Worm (Caenorhabditis elegans): Measurements from ENCODE around the gene C14C6.5.

C14C6.5 gene

DNA sequence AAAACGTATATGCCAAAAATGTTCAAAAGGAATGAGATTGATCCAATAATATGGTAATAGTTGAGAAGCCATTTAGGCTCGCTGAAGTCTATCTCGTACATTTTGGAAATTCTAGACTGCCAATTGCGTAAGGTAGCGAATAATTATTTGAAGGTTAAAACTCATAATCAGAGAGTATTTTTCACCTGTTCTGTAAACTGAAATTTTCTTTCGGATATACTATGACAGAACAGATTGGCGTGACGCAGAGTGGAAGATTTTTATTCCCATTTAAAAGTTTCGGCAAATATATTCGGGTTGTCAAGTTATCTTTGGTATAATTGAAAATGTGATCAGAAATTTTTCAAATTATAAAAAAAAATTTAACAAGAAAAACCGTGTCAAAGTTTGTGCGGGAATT lies 31.7 kb downstream of the C14C6.5 start, which contains the start of gene sri-72:
Gene sri-72 (minus strand): TSS at position 101 of the 400 bp plus-strand sequence.
- TF ChIP-seq tab-1 (GFP tag; IDR thresholded peaks at IDR 0.05) (no peak), med-1 (GFP tag; optimal IDR thresholded peaks at IDR 0.05; ENCODE audit: insufficient read depth) (no peak), cog-1 (tag; optimal IDR thresholded peaks at IDR 0.05) (no peak), flt-1 (GFP tag; IDR thresholded peaks at IDR 0.05) (no peak), ztf-23 (GFP tag; IDR thresholded peaks at IDR 0.05) (no peak), ref-1 (GFP tag; conservative IDR thresholded peaks at IDR 0.05) (no peak), T22C8.4 (GFP tag; IDR thresholded peaks at IDR 0.05) (no peak), klf-2 (GFP tag; conservative IDR thresholded peaks at IDR 0.05) (no peak), ztf-29 (GFP tag; IDR thresholded peaks at IDR 0.05) (no peak)

DNA sequence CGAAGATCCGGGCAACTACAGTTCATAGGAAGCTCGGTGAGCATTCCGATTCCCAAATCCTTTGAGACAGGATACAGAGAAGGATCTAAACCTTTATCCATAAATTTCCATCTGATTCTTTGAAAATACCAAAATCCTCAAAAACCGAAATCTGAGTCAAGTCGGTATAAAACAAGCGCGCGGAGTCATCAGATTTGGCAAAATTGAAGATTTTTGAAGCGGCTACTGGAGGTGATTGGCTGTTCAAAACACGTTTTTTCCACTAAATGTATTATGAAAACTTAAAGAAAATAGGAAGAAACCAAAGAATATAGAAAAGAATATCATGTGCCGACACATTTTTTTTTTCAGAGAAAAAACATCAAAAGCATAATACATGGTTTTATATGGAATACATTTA lies 38.2 kb downstream of the C14C6.5 start, which contains the start of gene C14C6.13:
Gene C14C6.13 (minus strand): TSS at position 101 of the 400 bp plus-strand sequence.
- TF ChIP-seq klf-2 (GFP tag; conservative IDR thresholded peaks at IDR 0.05) (no peak), ref-1 (GFP tag; conservative IDR thresholded peaks at IDR 0.05) (no peak), ztf-29 (GFP tag; IDR thresholded peaks at IDR 0.05) (no peak), med-1 (GFP tag; optimal IDR thresholded peaks at IDR 0.05; ENCODE audit: insufficient read depth) (no peak), ztf-23 (GFP tag; IDR thresholded peaks at IDR 0.05) (no peak), cog-1 (tag; optimal IDR thresholded peaks at IDR 0.05) (no peak), T22C8.4 (GFP tag; IDR thresholded peaks at IDR 0.05) (no peak), flt-1 (GFP tag; IDR thresholded peaks at IDR 0.05) (no peak), tab-1 (GFP tag; IDR thresholded peaks at IDR 0.05) (no peak)

DNA sequence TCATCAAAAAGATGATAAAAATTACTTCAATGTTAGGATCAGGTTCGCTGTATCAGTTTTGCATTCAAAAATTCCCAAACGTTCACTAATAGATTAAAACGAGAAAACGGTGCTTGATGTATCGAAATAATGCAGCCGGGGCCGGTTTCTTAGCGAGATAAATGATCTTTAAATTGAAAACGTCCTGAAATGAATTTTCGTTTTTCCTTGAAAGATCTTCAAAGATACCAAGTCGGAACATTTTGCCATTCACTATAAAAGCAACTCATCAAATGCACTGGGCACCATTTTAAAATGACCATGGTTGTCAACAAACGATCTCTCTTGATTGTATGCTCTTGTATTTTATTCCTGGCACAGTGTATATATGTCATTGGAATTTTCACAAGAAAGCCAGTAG lies 39.6 kb downstream of the C14C6.5 start, which contains the start of gene K06H6.5:
Gene K06H6.5 (plus strand): TSS at position 301 of the 400 bp plus-strand sequence.
- TF ChIP-seq ztf-29 (GFP tag; IDR thresholded peaks at IDR 0.05) (no peak), ref-1 (GFP tag; conservative IDR thresholded peaks at IDR 0.05) (no peak), flt-1 (GFP tag; IDR thresholded peaks at IDR 0.05) (no peak), T22C8.4 (GFP tag; IDR thresholded peaks at IDR 0.05) (no peak), ztf-23 (GFP tag; IDR thresholded peaks at IDR 0.05) (no peak), med-1 (GFP tag; optimal IDR thresholded peaks at IDR 0.05; ENCODE audit: insufficient read depth) (no peak), klf-2 (GFP tag; conservative IDR thresholded peaks at IDR 0.05) (no peak), cog-1 (tag; optimal IDR thresholded peaks at IDR 0.05) (no peak), tab-1 (GFP tag; IDR thresholded peaks at IDR 0.05) (no peak)

DNA sequence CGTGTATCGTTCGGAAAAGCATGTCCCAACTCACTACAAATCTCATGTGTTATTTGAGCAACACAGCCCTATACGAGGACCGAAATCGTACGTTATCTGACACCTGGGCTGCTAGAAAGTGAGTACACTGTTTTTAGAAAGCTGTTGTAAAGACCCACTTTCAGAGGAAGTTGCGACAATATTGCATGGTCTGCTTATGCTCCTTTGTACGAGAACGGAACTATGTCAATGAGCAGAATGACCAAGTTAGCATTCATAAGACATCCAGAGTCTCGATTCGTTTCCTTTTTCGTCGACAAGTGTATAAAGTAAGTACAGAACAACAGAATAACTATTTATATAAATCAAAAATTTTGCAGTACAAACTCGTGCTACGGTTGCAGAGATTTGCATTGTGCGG lies 40.5 kb downstream of the C14C6.5 start:
- TF ChIP-seq flt-1 (GFP tag; IDR thresholded peaks at IDR 0.05) = no peak
- no peak for TF ChIP-seq tab-1 (GFP tag; IDR thresholded peaks at IDR 0.05)
- no peak for TF ChIP-seq med-1 (GFP tag; optimal IDR thresholded peaks at IDR 0.05; ENCODE audit: insufficient read depth)
- TF ChIP-seq ref-1 (GFP tag; conservative IDR thresholded peaks at IDR 0.05) = no peak
- no peak for TF ChIP-seq ztf-29 (GFP tag; IDR thresholded peaks at IDR 0.05)
- TF ChIP-seq cog-1 (tag; optimal IDR thresholded peaks at IDR 0.05) = no peak
- TF ChIP-seq klf-2 (GFP tag; conservative IDR thresholded peaks at IDR 0.05) = no peak
- TF ChIP-seq T22C8.4 (GFP tag; IDR thresholded peaks at IDR 0.05) = no peak
- no peak for TF ChIP-seq ztf-23 (GFP tag; IDR thresholded peaks at IDR 0.05)

DNA sequence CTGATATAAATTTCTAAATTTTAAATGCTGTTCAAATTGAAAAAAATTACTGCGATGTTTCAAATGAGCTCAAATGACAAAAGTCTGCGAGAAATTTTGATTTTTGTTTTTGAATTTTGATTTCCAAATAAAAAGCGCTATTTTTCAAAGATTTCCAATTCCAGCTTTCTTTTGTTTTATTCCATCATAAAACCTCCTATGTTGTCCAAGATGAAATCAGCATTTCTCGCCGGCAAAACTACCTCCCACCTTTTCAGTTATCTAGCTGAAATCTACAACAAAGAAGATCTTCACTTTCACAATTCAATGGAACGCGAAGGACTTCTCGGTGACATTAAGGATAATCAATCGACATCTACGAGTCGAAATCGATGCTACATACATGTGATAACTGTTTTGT lies 42.5 kb downstream of the C14C6.5 start, which contains the start of gene K06H6.4:
Gene K06H6.4 (plus strand): TSS at position 301 of the 400 bp plus-strand sequence.
- TF ChIP-seq ztf-23 (GFP tag; IDR thresholded peaks at IDR 0.05) (no peak), ref-1 (GFP tag; conservative IDR thresholded peaks at IDR 0.05) (no peak), T22C8.4 (GFP tag; IDR thresholded peaks at IDR 0.05) (no peak), ztf-29 (GFP tag; IDR thresholded peaks at IDR 0.05) (no peak), cog-1 (tag; optimal IDR thresholded peaks at IDR 0.05) (no peak), flt-1 (GFP tag; IDR thresholded peaks at IDR 0.05) (no peak), med-1 (GFP tag; optimal IDR thresholded peaks at IDR 0.05; ENCODE audit: insufficient read depth) (no peak), tab-1 (GFP tag; IDR thresholded peaks at IDR 0.05) (no peak), klf-2 (GFP tag; conservative IDR thresholded peaks at IDR 0.05) (no peak)

DNA sequence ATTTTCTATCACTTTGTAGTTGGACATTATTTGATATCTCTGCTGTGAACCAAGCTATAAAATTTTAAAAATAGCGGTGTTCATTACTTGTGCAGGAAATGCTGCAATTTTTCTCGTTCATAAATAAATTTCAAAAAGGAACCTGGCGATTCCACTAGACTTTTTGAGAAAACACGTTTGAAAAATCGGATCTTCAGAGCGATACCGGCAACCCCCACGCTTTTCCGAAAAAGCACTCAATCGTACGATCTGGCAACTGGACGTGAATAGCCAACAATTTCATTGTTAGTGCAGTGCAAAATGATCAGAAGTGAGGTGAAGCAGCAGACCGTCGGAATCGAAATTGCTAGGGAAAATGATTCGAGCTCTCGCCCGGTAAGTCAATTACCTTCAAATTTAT lies 45.2 kb downstream of the C14C6.5 start, which contains the start of gene nstp-7:
Gene nstp-7 (plus strand): TSS at position 301 of the 400 bp plus-strand sequence.
- TF ChIP-seq klf-2 (GFP tag; conservative IDR thresholded peaks at IDR 0.05) (no peak), ztf-29 (GFP tag; IDR thresholded peaks at IDR 0.05) (no peak), T22C8.4 (GFP tag; IDR thresholded peaks at IDR 0.05) (no peak), flt-1 (GFP tag; IDR thresholded peaks at IDR 0.05) (no peak), ref-1 (GFP tag; conservative IDR thresholded peaks at IDR 0.05) (no peak), tab-1 (GFP tag; IDR thresholded peaks at IDR 0.05) (no peak), med-1 (GFP tag; optimal IDR thresholded peaks at IDR 0.05; ENCODE audit: insufficient read depth) (no peak), cog-1 (tag; optimal IDR thresholded peaks at IDR 0.05) (no peak), ztf-23 (GFP tag; IDR thresholded peaks at IDR 0.05) (no peak)

DNA sequence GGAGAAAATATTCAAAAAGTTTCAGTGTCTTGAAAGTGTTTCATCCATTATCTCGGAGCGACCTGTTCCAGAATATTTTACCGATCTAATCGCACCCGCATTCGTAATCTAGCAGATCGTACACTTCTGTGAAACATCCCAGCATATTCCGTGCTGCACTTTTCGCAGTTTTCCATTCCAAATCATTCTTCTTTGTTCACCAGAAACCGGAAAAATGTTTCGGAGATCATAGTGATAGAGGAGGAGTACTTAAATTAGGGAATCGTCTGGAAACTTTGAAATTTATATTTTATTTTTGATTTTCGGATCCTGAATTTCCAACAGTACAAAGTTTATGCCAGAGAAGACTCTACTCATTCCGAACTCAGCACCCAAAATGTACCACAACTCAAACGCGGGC lies 49.0 kb downstream of the C14C6.5 start, which contains the start of gene K06H6.2:
Gene K06H6.2 (plus strand): TSS at position 301 of the 400 bp plus-strand sequence.
- TF ChIP-seq flt-1 (GFP tag; IDR thresholded peaks at IDR 0.05) = no peak
- TF ChIP-seq tab-1 (GFP tag; IDR thresholded peaks at IDR 0.05) = no peak
- no peak for TF ChIP-seq ztf-29 (GFP tag; IDR thresholded peaks at IDR 0.05)
- TF ChIP-seq ztf-23 (GFP tag; IDR thresholded peaks at IDR 0.05) = no peak
- no peak for TF ChIP-seq med-1 (GFP tag; optimal IDR thresholded peaks at IDR 0.05; ENCODE audit: insufficient read depth)
- no peak for TF ChIP-seq cog-1 (tag; optimal IDR thresholded peaks at IDR 0.05)
- no peak for TF ChIP-seq klf-2 (GFP tag; conservative IDR thresholded peaks at IDR 0.05)
- no peak for TF ChIP-seq T22C8.4 (GFP tag; IDR thresholded peaks at IDR 0.05)
- no peak for TF ChIP-seq ref-1 (GFP tag; conservative IDR thresholded peaks at IDR 0.05)

Data from whole organism, midembryonic.